Fruit fly (Drosophila melanogaster): ENCODE results near the gene CAH16.

Gene CAH16

DNA sequence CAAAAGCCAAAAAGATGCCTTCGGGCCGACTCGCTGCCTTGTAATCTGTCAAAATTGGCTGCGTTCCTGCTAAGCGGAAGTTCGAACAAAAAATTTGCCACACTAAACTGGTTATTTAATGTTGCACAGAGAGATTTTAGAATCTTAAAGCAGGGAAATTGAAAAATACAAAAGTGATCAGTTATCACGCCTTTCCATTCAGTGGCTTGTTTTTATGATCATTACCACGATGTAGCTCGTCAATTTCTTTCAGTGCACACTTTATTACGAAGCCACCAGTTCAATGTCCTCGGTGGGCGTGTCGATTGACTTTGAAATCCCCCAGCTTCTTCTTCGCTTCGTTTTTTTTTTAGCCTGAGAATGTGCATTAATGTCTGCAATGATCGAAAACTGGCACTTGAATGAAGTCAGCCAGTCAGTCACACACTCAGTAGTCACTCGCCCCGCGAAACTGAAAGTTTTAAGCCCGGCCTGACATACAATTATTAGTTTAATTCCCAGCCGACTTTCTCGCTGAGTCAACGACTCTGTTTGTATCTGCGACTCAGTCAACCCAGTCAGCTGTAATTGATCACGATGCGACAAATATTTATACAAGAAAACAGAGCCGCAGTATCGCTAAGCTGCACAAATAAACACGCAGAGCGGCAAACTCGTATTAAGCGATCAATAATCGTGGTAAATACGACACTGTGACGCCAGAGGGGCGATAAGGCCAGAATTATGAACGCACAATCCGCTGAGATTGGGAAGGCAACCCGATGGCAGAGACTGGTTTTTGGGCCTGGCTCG is 49.0 kb downstream of the CAH16 start (continued):
- no peak for TF ChIP-seq CG15336 (GFP tag; IDR thresholded peaks at IDR 0.05)
- no peak for TF ChIP-seq Hr4 (GFP tag; optimal IDR thresholded peaks at IDR 0.05)
- TF ChIP-seq fkh (GFP tag; optimal IDR thresholded peaks at IDR 0.05): peak; percentile 69
- TF ChIP-seq CG6276 (GFP tag; optimal IDR thresholded peaks at IDR 0.05): no peak
- no peak for TF ChIP-seq CG16779 (tag; optimal IDR thresholded peaks at IDR 0.05)
- TF ChIP-seq CG32006 (GFP tag; optimal IDR thresholded peaks at IDR 0.05): peak; percentile 24
- TF ChIP-seq CG9139 (GFP tag; optimal IDR thresholded peaks at IDR 0.05): no peak
- no peak for TF ChIP-seq salr (GFP tag; optimal IDR thresholded peaks at IDR 0.05)
- no peak for TF ChIP-seq Hr38 (GFP tag; optimal IDR thresholded peaks at IDR 0.05)
- TF ChIP-seq CG6163 (GFP tag; IDR thresholded peaks at IDR 0.05): peak; percentile 71
- TF ChIP-seq esn (GFP tag; optimal IDR thresholded peaks at IDR 0.05): peak; percentile 88
- no peak for TF ChIP-seq CG10669 (GFP tag; optimal IDR thresholded peaks at IDR 0.05)
- peak; percentile 34 for TF ChIP-seq Sox14 (GFP tag; optimal IDR thresholded peaks at IDR 0.05)
- peak; percentile 45 for TF ChIP-seq CG3919 (GFP tag; optimal IDR thresholded peaks at IDR 0.05)
- peak; percentile 69 for TF ChIP-seq vri (GFP tag; optimal IDR thresholded peaks at IDR 0.05)
- TF ChIP-seq pdm3 (GFP tag; optimal IDR thresholded peaks at IDR 0.05): no peak
- peak; percentile 21 for TF ChIP-seq acj6 (GFP tag; optimal IDR thresholded peaks at IDR 0.05)
- TF ChIP-seq Lpt (GFP tag; optimal IDR thresholded peaks at IDR 0.05): no peak
- no peak for TF ChIP-seq spab (GFP tag; optimal IDR thresholded peaks at IDR 0.05)
- peak; percentile 45 for TF ChIP-seq CG6792 (GFP tag; optimal IDR thresholded peaks at IDR 0.05)

DNA sequence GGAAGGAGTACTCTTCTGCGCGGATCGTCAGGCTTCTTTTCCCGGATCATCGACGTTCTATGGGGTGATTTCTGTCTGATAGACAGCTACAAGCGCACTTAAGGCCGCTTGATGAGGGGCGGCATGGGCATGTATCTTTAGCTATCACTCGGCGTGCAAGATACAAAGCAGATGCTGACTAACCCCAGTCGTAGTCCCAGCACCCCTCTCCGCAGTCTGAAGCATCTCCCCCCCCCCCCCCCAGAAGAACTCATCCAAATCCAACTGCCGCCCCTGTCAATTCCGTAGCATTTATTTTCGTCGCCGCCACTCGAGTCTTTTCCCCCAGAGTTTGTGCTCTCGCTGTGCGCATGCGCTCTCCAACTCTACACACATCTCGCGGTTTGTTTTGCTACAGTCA is 50.3 kb downstream of the CAH16 start:
- peak; percentile 13 for TF ChIP-seq net (GFP tag; optimal IDR thresholded peaks at IDR 0.05)
- no peak for TF ChIP-seq Gug (GFP tag; IDR thresholded peaks at IDR 0.05)
- TF ChIP-seq dac (GFP tag; optimal IDR thresholded peaks at IDR 0.05): no peak
- 0 out of 3 replicates have a peak, but pooled peaks have one; percentile 19 for TF ChIP-seq CG6163 (GFP tag; IDR thresholded peaks at IDR 0.05)
- TF ChIP-seq dsx (GFP tag; optimal IDR thresholded peaks at IDR 0.05; ENCODE audit: poor library complexity, severe bottlenecking): no peak
- no peak for TF ChIP-seq CG1621 (tag; optimal IDR thresholded peaks at IDR 0.05)
- TF ChIP-seq salr (GFP tag; optimal IDR thresholded peaks at IDR 0.05): no peak
- no peak for TF ChIP-seq CG15336 (GFP tag; IDR thresholded peaks at IDR 0.05)
- 0 out of 2 replicates have a peak, but pooled peaks have one; percentile 26 for TF ChIP-seq CG11294 (GFP tag; IDR thresholded peaks at IDR 0.05)

DNA sequence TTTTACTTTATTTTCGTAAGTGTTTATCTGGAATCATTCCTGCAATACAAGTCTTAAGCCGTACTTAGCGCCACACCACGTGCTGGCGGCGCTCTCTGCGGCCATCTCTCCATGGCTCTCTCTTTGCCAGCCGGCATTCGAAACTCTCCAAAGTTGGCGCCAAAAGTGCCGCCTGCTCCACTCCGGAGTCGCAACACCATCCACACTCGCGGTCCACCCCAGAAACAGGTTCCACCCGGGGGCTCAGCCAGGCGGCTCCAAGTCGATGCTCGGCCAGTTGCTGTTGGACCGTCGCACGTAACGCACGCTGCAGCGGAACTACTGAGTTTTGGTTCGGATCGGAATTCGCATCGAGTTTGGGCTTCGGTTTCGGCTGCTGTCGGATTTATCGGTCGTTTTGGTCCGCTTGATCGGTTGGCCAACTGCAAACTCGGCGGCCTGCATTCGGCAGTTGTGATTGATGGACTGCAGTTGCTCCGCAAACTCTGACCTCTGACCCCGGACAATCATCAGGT is 50.9 kb downstream of the CAH16 start, which contains the start of gene CG34347:
CG34347 (plus strand) TSS at position 275 of the 515 bp plus-strand sequence.
- peak; percentile 43 for TF ChIP-seq CG9139 (GFP tag; optimal IDR thresholded peaks at IDR 0.05)
- TF ChIP-seq cyc (GFP tag; optimal IDR thresholded peaks at IDR 0.05): no peak
- no peak for TF ChIP-seq Blimp-1 (GFP tag; optimal IDR thresholded peaks at IDR 0.05)
- TF ChIP-seq CG31627 (GFP tag; optimal IDR thresholded peaks at IDR 0.05): no peak
- TF ChIP-seq esn (GFP tag; optimal IDR thresholded peaks at IDR 0.05): peak; percentile 21
- TF ChIP-seq eg (GFP tag; IDR thresholded peaks at IDR 0.05): peak; percentile 68
- no peak for TF ChIP-seq Hr38 (GFP tag; optimal IDR thresholded peaks at IDR 0.05)
- TF ChIP-seq dac (GFP tag; optimal IDR thresholded peaks at IDR 0.05): no peak
- TF ChIP-seq fd85E (GFP tag; optimal IDR thresholded peaks at IDR 0.05): no peak
- TF ChIP-seq Sox102F (GFP tag; optimal IDR thresholded peaks at IDR 0.05): peak; percentile 38
- TF ChIP-seq CG6163 (GFP tag; IDR thresholded peaks at IDR 0.05): peak; percentile 62; the same call in 1 of the 3 replicates
- TF ChIP-seq CG10631 (GFP tag; optimal IDR thresholded peaks at IDR 0.05): no peak
- TF ChIP-seq Gug (GFP tag; IDR thresholded peaks at IDR 0.05): no peak
- TF ChIP-seq CG8632 (GFP tag; optimal IDR thresholded peaks at IDR 0.05): no peak
- no peak for TF ChIP-seq Eip93F (GFP tag; optimal IDR thresholded peaks at IDR 0.05)
- no peak for TF ChIP-seq lz (GFP tag; optimal IDR thresholded peaks at IDR 0.05)
- no peak for TF ChIP-seq CG8319 (GFP tag; optimal IDR thresholded peaks at IDR 0.05)
- no peak for TF ChIP-seq CG16779 (tag; optimal IDR thresholded peaks at IDR 0.05)
- peak; percentile 68 for TF ChIP-seq svp (GFP tag)
- no peak for TF ChIP-seq CG11902 (GFP tag; optimal IDR thresholded peaks at IDR 0.05)
- no peak for TF ChIP-seq acj6 (GFP tag; optimal IDR thresholded peaks at IDR 0.05)
- TF ChIP-seq topi (GFP tag; optimal IDR thresholded peaks at IDR 0.05): no peak
- no peak for TF ChIP-seq Sox14 (GFP tag; optimal IDR thresholded peaks at IDR 0.05)
- TF ChIP-seq spab (GFP tag; optimal IDR thresholded peaks at IDR 0.05): no peak
- TF ChIP-seq CG3032 (tag; optimal IDR thresholded peaks at IDR 0.05): peak; percentile 8
- TF ChIP-seq dsx (GFP tag; optimal IDR thresholded peaks at IDR 0.05; ENCODE audit: poor library complexity, severe bottlenecking): peak; percentile 42
- no peak for TF ChIP-seq Sox15 (GFP tag; optimal IDR thresholded peaks at IDR 0.05)
- no peak for TF ChIP-seq CG6792 (GFP tag; optimal IDR thresholded peaks at IDR 0.05)
- TF ChIP-seq CG6808 (GFP tag; optimal IDR thresholded peaks at IDR 0.05): no peak
- no peak for TF ChIP-seq fkh (GFP tag; optimal IDR thresholded peaks at IDR 0.05)
- TF ChIP-seq achi (GFP tag; optimal IDR thresholded peaks at IDR 0.05): no peak
- no peak for TF ChIP-seq CG34406 (GFP tag; optimal IDR thresholded peaks at IDR 0.05)
